Fruit fly (Drosophila melanogaster) whole organism, embryonic: Measurements from ENCODE around the gene CG4968.
A peak's percentile ranks its signal among the peaks of the same experiment; 100 is the strongest.

ENCODE experiments used
- B-H1 ChIP-seq: fragments of 200-800 bp; sonication (Bioruptor generic); IDR thresholded peaks from 3 replicates; pipeline ENCODE4 v1.3.6; 2022; ENCODE audit warnings: missing biosample characterization, missing genetic modification characterization
- BEAF-32 ChIP-seq: fragments of 200-800 bp; sonication (Bioruptor generic); optimal IDR thresholded peaks from 3 replicates; lab custom pipeline; 2017; ENCODE audit warnings: missing biosample characterization, missing genetic modification characterization, mild to moderate bottlenecking, moderate library complexity, missing genetic modification reagents
- Bgb ChIP-seq: fragments of 200-800 bp; sonication (Bioruptor generic); IDR thresholded peaks from 2 replicates; pipeline ENCODE4 v1.3.6; 2022; ENCODE audit warnings: missing biosample characterization, missing genetic modification characterization; ENCODE audit not compliant: partially characterized antibody
- CG11093 ChIP-seq: fragments of 200-800 bp; sonication (Bioruptor generic); IDR thresholded peaks from 3 replicates; pipeline ENCODE4 v1.3.6; 2022; ENCODE audit warnings: missing biosample characterization, missing genetic modification characterization
- CG12236 ChIP-seq: fragments of 200-800 bp; sonication (Bioruptor generic); optimal IDR thresholded peaks from 2 replicates; lab custom pipeline; 2016; ENCODE audit warnings: missing biosample characterization, missing genetic modification characterization
- CG12659 ChIP-seq: fragments of 200-800 bp; sonication (Bioruptor generic); optimal IDR thresholded peaks from 3 replicates; lab custom pipeline; 2017; ENCODE audit warnings: mild to moderate bottlenecking, missing biosample characterization, missing genetic modification reagents, missing genetic modification characterization
- CG13424 ChIP-seq: fragments of 200-800 bp; sonication (Bioruptor generic); optimal IDR thresholded peaks from 2 replicates; lab custom pipeline; 2019; ENCODE audit warnings: missing biosample characterization, mild to moderate bottlenecking, missing genetic modification characterization, moderate library complexity
- CG1602 ChIP-seq: fragments of 200-800 bp; sonication (Bioruptor generic); optimal IDR thresholded peaks from 3 replicates; lab custom pipeline; 2016; ENCODE audit warnings: missing biosample characterization, missing genetic modification characterization
- CG17186 ChIP-seq: fragments of 200-800 bp; sonication (Bioruptor generic); optimal IDR thresholded peaks from 3 replicates; lab custom pipeline; 2017; ENCODE audit warnings: missing biosample characterization, missing genetic modification reagents, missing genetic modification characterization
- CG18011 ChIP-seq: fragments of 200-800 bp; sonication (Bioruptor generic); optimal IDR thresholded peaks from 2 replicates; lab custom pipeline; 2017; ENCODE audit warnings: missing biosample characterization, missing genetic modification characterization, mild to moderate bottlenecking, moderate library complexity, missing genotype
- CG2120 ChIP-seq: fragments of 200-800 bp; sonication (Bioruptor generic); optimal IDR thresholded peaks from 3 replicates; lab custom pipeline; 2016; ENCODE audit warnings: missing biosample characterization, missing genetic modification characterization
- CG2129 ChIP-seq: fragments of 200-800 bp; sonication (Bioruptor generic); IDR thresholded peaks from 2 replicates; pipeline ENCODE4 v1.3.6; 2022; ENCODE audit warnings: missing biosample characterization, missing genetic modification characterization; ENCODE audit not compliant: partially characterized antibody
- CG2199 ChIP-seq: fragments of 200-800 bp; sonication (Bioruptor generic); IDR thresholded peaks from 3 replicates; pipeline ENCODE4 v1.3.6; 2022; ENCODE audit warnings: missing biosample characterization, missing genetic modification characterization
- CG42726 ChIP-seq: fragments of 200-800 bp; sonication (Bioruptor generic); IDR thresholded peaks from 2 replicates; pipeline ENCODE4 v1.3.6; 2022; ENCODE audit warnings: missing biosample characterization, missing genetic modification characterization; ENCODE audit not compliant: partially characterized antibody
- CG4404 ChIP-seq: fragments of 200-800 bp; sonication (Bioruptor generic); IDR thresholded peaks from 2 replicates; pipeline ENCODE4 v1.3.6; 2022; ENCODE audit warnings: missing biosample characterization, missing genetic modification characterization
- CG6791 ChIP-seq: fragments of 200-800 bp; sonication (Bioruptor generic); IDR thresholded peaks from 3 replicates; pipeline ENCODE4 v1.3.6; 2022; ENCODE audit warnings: missing biosample characterization, missing genetic modification characterization; ENCODE audit not compliant: partially characterized antibody
- CG7357 ChIP-seq: fragments of 200-800 bp; sonication (Bioruptor generic); IDR thresholded peaks from 3 replicates; pipeline ENCODE4 v1.3.6; 2022; ENCODE audit warnings: missing biosample characterization, missing genetic modification characterization
- CG7963 ChIP-seq: fragments of 200-800 bp; sonication (Bioruptor generic); IDR thresholded peaks from 3 replicates; pipeline ENCODE4 v1.3.6; 2022; ENCODE audit warnings: missing biosample characterization, missing genetic modification characterization; ENCODE audit not compliant: partially characterized antibody
- CG8290 ChIP-seq, 3 experiments: fragments of 200-800 bp; sonication (Bioruptor generic); optimal IDR thresholded peaks; 2 replicates each; lab custom pipeline; 2016 to 2019; ENCODE audit warnings: missing biosample characterization in 3 of 3, missing genetic modification characterization in 3 of 3, mild to moderate bottlenecking in 2 of 3, moderate library complexity in 1 of 3
- CG8765 ChIP-seq: fragments of 200-800 bp; sonication (Bioruptor generic); IDR thresholded peaks from 2 replicates; pipeline ENCODE4 v1.3.6; 2022; ENCODE audit warnings: missing biosample characterization, missing genetic modification characterization
- CG9727 ChIP-seq: fragments of 200-800 bp; sonication (Bioruptor generic); optimal IDR thresholded peaks from 3 replicates; lab custom pipeline; 2017; ENCODE audit warnings: missing biosample characterization, mild to moderate bottlenecking, missing genetic modification characterization
- Dbx ChIP-seq: fragments of 200-800 bp; sonication (Bioruptor generic); IDR thresholded peaks from 3 replicates; pipeline ENCODE4 v1.3.6; 2022; ENCODE audit warnings: missing biosample characterization, missing genetic modification characterization
- HLH4C ChIP-seq: fragments of 200-800 bp; sonication (Bioruptor generic); IDR thresholded peaks from 3 replicates; pipeline ENCODE4 v1.3.6; 2022; ENCODE audit warnings: missing biosample characterization, missing genetic modification characterization; ENCODE audit not compliant: partially characterized antibody
- HmgZ ChIP-seq: fragments of 200-800 bp; sonication (Bioruptor generic); optimal IDR thresholded peaks from 2 replicates; lab custom pipeline; 2018; ENCODE audit warnings: missing biosample characterization, mild to moderate bottlenecking, missing genetic modification characterization
- Kr ChIP-seq: fragments of 200-800 bp; sonication (Bioruptor generic); optimal IDR thresholded peaks from 2 replicates; lab custom pipeline; 2017; ENCODE audit warnings: missing biosample characterization, mild to moderate bottlenecking, missing genetic modification characterization
- MBD-R2 ChIP-seq: fragments of 200-800 bp; sonication (Bioruptor generic); IDR thresholded peaks from 2 replicates; pipeline ENCODE4 v1.3.6; 2022; ENCODE audit warnings: missing biosample characterization, missing genetic modification characterization
- Meics ChIP-seq: fragments of 200-800 bp; sonication (Bioruptor generic); optimal IDR thresholded peaks from 2 replicates; lab custom pipeline; 2017; ENCODE audit warnings: missing biosample characterization, mild to moderate bottlenecking, missing genetic modification characterization
- Mrtf ChIP-seq: fragments of 200-800 bp; sonication (Bioruptor generic); IDR thresholded peaks from 3 replicates; pipeline ENCODE4 v1.3.6; 2022; ENCODE audit warnings: missing biosample characterization, missing genetic modification characterization
- Nf-YA ChIP-seq: fragments of 200-800 bp; sonication (Bioruptor generic); IDR thresholded peaks from 2 replicates; pipeline ENCODE4 v1.3.6; 2022; ENCODE audit warnings: missing biosample characterization, missing genetic modification characterization
- Oaz ChIP-seq: fragments of 200-800 bp; sonication (Bioruptor generic); IDR thresholded peaks from 2 replicates; pipeline ENCODE4 v1.3.6; 2022; ENCODE audit warnings: missing biosample characterization, missing genetic modification characterization
- Scr ChIP-seq: fragments of 200-800 bp; sonication (Bioruptor generic); IDR thresholded peaks from 2 replicates; pipeline ENCODE4 v1.3.6; 2022; ENCODE audit warnings: missing biosample characterization, missing genetic modification characterization; ENCODE audit not compliant: partially characterized antibody
- Trl ChIP-seq, 3 experiments: fragments of >200 bp in 2 of 3; fragments of 200-800 bp in 1 of 3; sonication (Bioruptor generic) in 1 of 3; optimal IDR thresholded peaks; 2 replicates in 1 of 3; 3 replicates in 2 of 3; lab custom pipeline; 2016 to 2017; ENCODE audit warnings: missing biosample characterization in 1 of 3, missing genetic modification characterization in 1 of 3
- Usf ChIP-seq: fragments of 200-800 bp; sonication (Bioruptor generic); optimal IDR thresholded peaks from 2 replicates; lab custom pipeline; 2017; ENCODE audit warnings: missing genotype, missing biosample characterization, missing genetic modification characterization
- caup ChIP-seq: fragments of 200-800 bp; sonication (Bioruptor generic); optimal IDR thresholded peaks from 3 replicates; lab custom pipeline; 2017; ENCODE audit warnings: missing biosample characterization, mild to moderate bottlenecking, missing genetic modification characterization, moderate library complexity; ENCODE audit not compliant: severe bottlenecking
- chinmo ChIP-seq: fragments of 200-800 bp; sonication (Bioruptor generic); IDR thresholded peaks from 4 replicates; pipeline ENCODE4 v1.3.6; 2022; ENCODE audit warnings: missing biosample characterization, missing genetic modification characterization; ENCODE audit not compliant: partially characterized antibody
- crol ChIP-seq: fragments of 200-800 bp; sonication (Bioruptor generic); IDR thresholded peaks from 2 replicates; pipeline ENCODE4 v1.3.6; 2022; ENCODE audit warnings: missing biosample characterization, missing genetic modification characterization
- dan ChIP-seq: fragments of 200-800 bp; sonication (Bioruptor generic); IDR thresholded peaks from 2 replicates; pipeline ENCODE4 v1.3.6; 2022; ENCODE audit warnings: missing biosample characterization, missing genetic modification characterization
- danr ChIP-seq: fragments of 200-800 bp; sonication (Bioruptor generic); IDR thresholded peaks from 2 replicates; pipeline ENCODE4 v1.3.6; 2022; ENCODE audit warnings: missing biosample characterization, missing genetic modification characterization
- gce ChIP-seq: fragments of 200-800 bp; sonication (Bioruptor generic); IDR thresholded peaks from 3 replicates; pipeline ENCODE4 v1.3.6; 2022; ENCODE audit warnings: missing biosample characterization, missing genetic modification characterization
- gt ChIP-seq: fragments of 200-800 bp; sonication (Bioruptor generic); IDR thresholded peaks from 2 replicates; pipeline ENCODE4 v1.3.6; 2022; ENCODE audit warnings: missing biosample characterization, missing genetic modification characterization
- mam ChIP-seq: fragments of 200-800 bp; sonication (Bioruptor generic); optimal IDR thresholded peaks from 3 replicates; lab custom pipeline; 2016; ENCODE audit warnings: missing biosample characterization, missing genetic modification characterization
- mld ChIP-seq: fragments of 200-800 bp; sonication (Bioruptor generic); IDR thresholded peaks from 3 replicates; pipeline ENCODE4 v1.3.6; 2022; ENCODE audit warnings: missing biosample characterization, missing genetic modification characterization; ENCODE audit not compliant: partially characterized antibody
- nmo ChIP-seq: fragments of 200-800 bp; sonication (Bioruptor generic); optimal IDR thresholded peaks from 2 replicates; lab custom pipeline; 2018; ENCODE audit warnings: missing biosample characterization, mild to moderate bottlenecking, missing genetic modification characterization, moderate library complexity
- pfk ChIP-seq: fragments of 200-800 bp; sonication (Bioruptor generic); optimal IDR thresholded peaks from 2 replicates; lab custom pipeline; 2018; ENCODE audit warnings: missing biosample characterization, mild to moderate bottlenecking, missing genetic modification characterization, moderate library complexity
- psq ChIP-seq: fragments of 200-800 bp; sonication (Bioruptor generic); optimal IDR thresholded peaks from 2 replicates; lab custom pipeline; 2017; ENCODE audit warnings: missing biosample characterization, missing genetic modification characterization
- ranshi ChIP-seq: fragments of 200-800 bp; sonication (Bioruptor generic); IDR thresholded peaks from 2 replicates; pipeline ENCODE4 v1.3.6; 2022; ENCODE audit warnings: missing biosample characterization, missing genetic modification characterization
- sens ChIP-seq: fragments of 200-800 bp; sonication (Bioruptor generic); peaks from one replicate; lab custom pipeline; 2016; ENCODE audit warnings: missing biosample characterization, missing genetic modification characterization
- sima ChIP-seq: fragments of 200-800 bp; sonication (Bioruptor generic); optimal IDR thresholded peaks from 2 replicates; lab custom pipeline; 2016; ENCODE audit warnings: missing biosample characterization, missing genetic modification characterization
- tap ChIP-seq: fragments of 200-800 bp; optimal IDR thresholded peaks from 3 replicates; lab custom pipeline; 2019; ENCODE audit warnings: missing biosample characterization, mild to moderate bottlenecking, missing genetic modification characterization, moderate library complexity
- tna ChIP-seq: fragments of 200-800 bp; sonication (Bioruptor generic); IDR thresholded peaks from 2 replicates; pipeline ENCODE4 v1.3.6; 2022; ENCODE audit warnings: missing biosample characterization, missing genetic modification characterization; ENCODE audit not compliant: partially characterized antibody
- vnd ChIP-seq: fragments of 200-800 bp; sonication (Bioruptor generic); IDR thresholded peaks from 3 replicates; pipeline ENCODE4 v1.3.6; 2022; ENCODE audit warnings: missing biosample characterization, missing genetic modification characterization; ENCODE audit not compliant: partially characterized antibody

Gene CG4968

DNA sequence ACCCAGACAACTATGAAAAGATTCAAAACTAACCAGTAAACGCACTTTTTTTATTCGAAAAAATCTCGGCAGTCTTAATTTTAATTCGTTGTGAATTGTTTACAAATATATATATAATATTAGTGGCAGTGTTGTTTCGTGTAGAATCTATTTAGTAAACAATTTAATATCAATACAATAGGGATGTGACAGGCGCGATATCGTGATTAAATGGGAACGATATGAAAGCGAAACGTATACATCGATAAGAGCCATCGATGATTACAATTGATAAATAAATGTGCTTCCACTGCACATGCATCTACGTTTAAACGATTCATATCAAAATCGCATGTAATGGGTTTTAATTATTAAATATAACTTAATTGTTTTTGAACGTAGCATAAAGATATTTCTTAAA is 29.4 kb upstream of the CG4968 start (continued):
- TF ChIP-seq sens (no peak), CG2129 (GFP tag; lab: Robert Waterston, UW) (peak; percentile 64; the same call in 1 of the 2 replicates), tna (peak; percentile 89), CG7357 (GFP tag; lab: Robert Waterston, UW) (peak; percentile 93), CG2120 (GFP tag; lab: Kevin White, UChicago) (no peak), Dbx (GFP tag; lab: Robert Waterston, UW) (no peak), nmo (peak; percentile 16), HmgZ (tag; lab: Kevin White, UChicago) (peak; percentile 7), gt (GFP tag; lab: Robert Waterston, UW) (no peak), gce (no peak), Mrtf (no peak), CG8765 (no peak), HLH4C (GFP tag; lab: Robert Waterston, UW) (peak; percentile 87), Scr (GFP tag; lab: Robert Waterston, UW) (peak; percentile 89), Bgb (GFP tag; lab: Robert Waterston, UW) (peak; percentile 96), CG17186 (GFP tag; lab: Kevin White, UChicago) (no peak), CG8290 (GFP tag; optimal IDR thresholded peaks at IDR 0.05; lab: Kevin White, UChicago) (peak; percentile 2), CG8290 (tag; optimal IDR thresholded peaks at IDR 0.05; lab: Kevin White, UChicago) (no peak), CG12236 (GFP tag; lab: Kevin White, UChicago) (no peak), pfk (GFP tag; lab: Kevin White, UChicago) (peak; percentile 91), vnd (GFP tag; lab: Robert Waterston, UW) (peak; percentile 88), CG7963 (GFP tag; lab: Robert Waterston, UW) (peak; percentile 84), tap (tag; lab: Kevin White, UChicago) (no peak), MBD-R2 (GFP tag; lab: Robert Waterston, UW) (peak; percentile 37; the same call in 1 of the 2 replicates), crol (GFP tag; lab: Robert Waterston, UW) (no peak), CG13424 (peak; percentile 7), CG9727 (GFP tag; lab: Kevin White, UChicago) (no peak), CG4404 (GFP tag; lab: Robert Waterston, UW) (no peak), caup (GFP tag; lab: Kevin White, UChicago) (no peak), sima (GFP tag; lab: Kevin White, UChicago) (no peak), chinmo (GFP tag; lab: Robert Waterston, UW) (peak; percentile 81; the same call in 1 of the 4 replicates), CG6791 (peak; percentile 92), Nf-YA (GFP tag; lab: Robert Waterston, UW) (no peak), Kr (GFP tag; lab: Kevin White, UChicago) (no peak), CG12659 (peak; percentile 70), Trl (optimal IDR thresholded peaks at IDR 0.05; lab: Kevin White, UChicago) (no peak), Trl (GFP tag; optimal IDR thresholded peaks at IDR 0.05; lab: Kevin White, UChicago) (no peak)

DNA sequence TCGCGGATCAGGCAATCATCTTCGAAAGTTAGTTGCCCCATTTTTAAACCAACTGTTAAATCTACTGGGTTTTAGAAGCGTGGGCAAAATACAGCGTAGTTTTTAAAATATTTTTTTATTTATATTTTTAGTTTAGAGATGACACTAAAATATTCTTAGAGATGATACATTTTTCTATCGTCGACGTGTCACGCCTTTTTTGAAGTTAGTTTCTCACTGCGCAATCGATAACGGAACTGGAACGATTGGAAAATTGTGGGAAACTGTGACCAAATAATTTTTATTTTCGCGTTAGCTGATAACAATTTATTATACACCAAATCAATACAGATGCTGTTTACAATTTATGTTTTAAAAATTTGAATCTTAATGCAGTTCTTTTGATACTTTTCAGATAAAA is 28.1 kb upstream of the CG4968 start, which contains the start of gene Utx:
TSS of gene Utx (minus strand) at position 154 of the 400 bp plus-strand sequence.
- TF ChIP-seq ranshi (GFP tag; lab: Robert Waterston, UW) (no peak), CG42726 (GFP tag; lab: Robert Waterston, UW) (peak; percentile 91), Oaz (GFP tag; lab: Robert Waterston, UW) (no peak), CG11093 (GFP tag; lab: Robert Waterston, UW) (no peak), tna (peak; percentile 69), mam (peak; percentile 4), danr (no peak), BEAF-32 (GFP tag; lab: Kevin White, UChicago) (peak; percentile 88), psq (no peak), CG18011 (no peak), Usf (GFP tag; lab: Kevin White, UChicago) (no peak), B-H1 (GFP tag; lab: Robert Waterston, UW) (no peak), CG2199 (no peak), mld (GFP tag; lab: Robert Waterston, UW) (peak; percentile 66; the same call in 1 of the 3 replicates), dan (GFP tag; lab: Robert Waterston, UW) (no peak), Meics (GFP tag; lab: Kevin White, UChicago) (no peak), CG1602 (GFP tag; lab: Kevin White, UChicago) (no peak)
